Worm (Caenorhabditis elegans) whole organism, L3 larva: ENCODE results near the gene F09F9.1.

Source experiments
- R02D3.7 ChIP-seq: fragments of 150-350 bp; optimal IDR thresholded peaks from 2 replicates; lab custom pipeline; 2014; ENCODE audit warnings: missing biosample characterization, missing genetic modification characterization
- ceh-28 ChIP-seq: fragments of 150-350 bp; optimal IDR thresholded peaks from 2 replicates; lab custom pipeline; 2014; ENCODE audit warnings: missing biosample characterization, missing genetic modification reagents, missing genetic modification characterization
- daf-12 ChIP-seq: fragments of 150-350 bp; optimal IDR thresholded peaks from 2 replicates; lab custom pipeline; 2014; ENCODE audit warnings: missing biosample characterization, missing genetic modification reagents, missing genetic modification characterization
- elt-1 ChIP-seq: fragments of 150-350 bp; optimal IDR thresholded peaks from 2 replicates; lab custom pipeline; 2014; ENCODE audit warnings: missing biosample characterization, missing genetic modification characterization
- fos-1 ChIP-seq: fragments of 150-350 bp; optimal IDR thresholded peaks from 2 replicates; lab custom pipeline; 2014; ENCODE audit warnings: missing biosample characterization, missing genetic modification characterization
- lin-39 ChIP-seq: fragments of 150-350 bp; optimal IDR thresholded peaks from 2 replicates; lab custom pipeline; 2018; ENCODE audit warnings: missing biosample characterization, missing genetic modification reagents, missing genetic modification characterization
- nhr-11 ChIP-seq: fragments of 150-350 bp; optimal IDR thresholded peaks from 2 replicates; lab custom pipeline; 2014; ENCODE audit warnings: missing biosample characterization, missing genetic modification characterization
- nhr-12 ChIP-seq: fragments of 150-350 bp; optimal IDR thresholded peaks from 2 replicates; lab custom pipeline; 2014; ENCODE audit warnings: missing biosample characterization, missing genetic modification characterization
- nhr-25 ChIP-seq: sonication (generic microtip); optimal IDR thresholded peaks from 2 replicates; lab custom pipeline; 2017; ENCODE audit warnings: missing biosample characterization, missing genetic modification characterization
- sea-2 ChIP-seq: fragments of 150-350 bp; sonication (generic microtip); optimal IDR thresholded peaks from 4 replicates; lab custom pipeline; 2014; ENCODE audit warnings: missing biosample characterization, missing genetic modification reagents, missing genetic modification characterization
- skn-1 ChIP-seq: fragments of 150-350 bp; optimal IDR thresholded peaks from 2 replicates; lab custom pipeline; 2014; ENCODE audit warnings: missing biosample characterization, missing genetic modification characterization
- snpc-4 ChIP-seq: fragments of 150-350 bp; optimal IDR thresholded peaks from 2 replicates; lab custom pipeline; 2014; ENCODE audit warnings: missing biosample characterization, missing genetic modification characterization

- TF ChIP-seq R02D3.7 (no peak), nhr-25 (tag; lab: Kevin White, UChicago) (no peak), fos-1 (tag; lab: Kevin White, UChicago) (no peak), elt-1 (no peak), sea-2 (no peak), skn-1 (tag; lab: Kevin White, UChicago) (no peak), snpc-4 (tag; lab: Kevin White, UChicago) (no peak), daf-12 (tag; lab: Kevin White, UChicago) (no peak), ceh-28 (no peak), nhr-12 (tag; lab: Kevin White, UChicago) (no peak), nhr-11 (no peak), lin-39 (no peak)
These were observed 46.8 kb downstream of the F09F9.1 start for ce11 chrX:4161938-4162337.
